Worm (Caenorhabditis elegans): ENCODE results near the gene fbxb-112.
"Not testable (repeated sequence)": the region's sequence is repeated elsewhere in the genome, so short reads cannot be mapped to it uniquely, and the experiment has no call there.

fbxb-112 gene

ce11 chrII:3464580-3464979 is 26.3 kb upstream of the fbxb-112 start, which contains the start of gene C16C8.10:
Gene C16C8.10, minus strand, starts transcription at chrII:3464680.
- not testable (repeated sequence) for TF ChIP-seq tbx-37 (GFP tag; conservative IDR thresholded peaks at IDR 0.05); tra-4 (tag; optimal IDR thresholded peaks at IDR 0.05); sea-1 (GFP tag; conservative IDR thresholded peaks at IDR 0.05)

DNA sequence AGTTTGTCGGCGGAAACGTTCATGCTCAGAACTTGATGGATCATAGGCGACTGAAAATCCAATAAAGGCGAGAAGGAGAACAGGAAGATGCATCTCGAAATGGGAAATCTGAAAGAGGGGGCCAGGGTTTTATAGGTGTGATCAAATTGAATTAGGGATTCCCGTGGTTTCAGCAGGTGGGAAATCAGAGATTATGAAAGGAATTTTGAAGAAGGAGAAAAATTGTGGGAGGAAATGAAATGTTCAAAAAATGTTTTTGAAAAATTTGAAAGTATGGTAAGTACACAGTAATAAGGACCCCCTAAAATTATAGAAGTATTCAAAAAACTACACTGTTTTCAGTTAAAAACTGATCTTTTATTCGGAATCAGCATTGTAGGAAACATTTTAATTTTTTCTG is 20.3 kb upstream of the fbxb-112 start, which contains the start of gene Y49F6B.20:
Gene Y49F6B.20 (minus strand): TSS at position 101 of the 400 bp plus-strand sequence.
- no peak for TF ChIP-seq flt-1 (GFP tag; IDR thresholded peaks at IDR 0.05)
- no peak for TF ChIP-seq ceh-13 (GFP tag; optimal IDR thresholded peaks at IDR 0.05)
- no peak for TF ChIP-seq aly-1 (tag; optimal IDR thresholded peaks at IDR 0.05)
- no peak for TF ChIP-seq tbx-11 (GFP tag; IDR thresholded peaks at IDR 0.05)
- TF ChIP-seq B0310.2 (tag; optimal IDR thresholded peaks at IDR 0.05) = no peak
- TF ChIP-seq tbx-37 (GFP tag; conservative IDR thresholded peaks at IDR 0.05) = no peak
- no peak for TF ChIP-seq hnd-1 (tag; optimal IDR thresholded peaks at IDR 0.05)
- TF ChIP-seq ceh-36 (tag; optimal IDR thresholded peaks at IDR 0.05) = no peak
- TF ChIP-seq tra-4 (tag; optimal IDR thresholded peaks at IDR 0.05) = no peak
- TF ChIP-seq pes-1 (GFP tag; IDR thresholded peaks at IDR 0.05) = no peak
- TF ChIP-seq F13C5.2 (tag; optimal IDR thresholded peaks at IDR 0.05) = no peak
- TF ChIP-seq scrt-1 (GFP tag; IDR thresholded peaks at IDR 0.05) = no peak
- TF ChIP-seq ets-7 (tag; optimal IDR thresholded peaks at IDR 0.05) = no peak
- TF ChIP-seq sea-1 (GFP tag; conservative IDR thresholded peaks at IDR 0.05) = no peak
- no peak for TF ChIP-seq hmbx-1 (tag; optimal IDR thresholded peaks at IDR 0.05)
- no peak for TF ChIP-seq hmg-4 (GFP tag; optimal IDR thresholded peaks at IDR 0.05)
- no peak for TF ChIP-seq ama-1 (optimal IDR thresholded peaks at IDR 0.05)

DNA sequence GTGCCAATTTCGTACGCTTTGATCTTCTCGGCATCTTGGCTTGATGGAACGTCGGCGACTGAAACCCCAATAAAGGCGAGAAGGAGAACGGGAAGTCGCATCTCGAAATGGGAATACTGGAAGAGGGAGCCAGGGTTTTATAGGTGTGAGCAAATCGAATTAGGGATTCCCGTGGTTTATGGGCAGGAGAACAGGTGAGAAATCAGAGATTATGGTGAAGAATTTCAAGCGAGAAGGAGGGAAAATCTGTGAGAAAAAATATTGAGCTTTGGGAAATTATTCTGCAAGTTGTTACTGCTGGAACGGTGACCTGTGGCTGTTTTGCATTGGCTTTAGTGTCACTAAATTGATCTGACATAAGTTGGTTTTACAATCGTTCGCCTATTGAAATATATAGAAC is 19.3 kb upstream of the fbxb-112 start, which contains the start of gene Y49F6B.13:
Gene Y49F6B.13 (minus strand): TSS at position 101 of the 400 bp plus-strand sequence.
- TF ChIP-seq flt-1 (GFP tag; IDR thresholded peaks at IDR 0.05) (no peak), hmg-4 (GFP tag; optimal IDR thresholded peaks at IDR 0.05) (no peak), hnd-1 (tag; optimal IDR thresholded peaks at IDR 0.05) (no peak), ceh-36 (tag; optimal IDR thresholded peaks at IDR 0.05) (no peak), pes-1 (GFP tag; IDR thresholded peaks at IDR 0.05) (no peak), tra-4 (tag; optimal IDR thresholded peaks at IDR 0.05) (no peak), scrt-1 (GFP tag; IDR thresholded peaks at IDR 0.05) (no peak), aly-1 (tag; optimal IDR thresholded peaks at IDR 0.05) (no peak)

DNA sequence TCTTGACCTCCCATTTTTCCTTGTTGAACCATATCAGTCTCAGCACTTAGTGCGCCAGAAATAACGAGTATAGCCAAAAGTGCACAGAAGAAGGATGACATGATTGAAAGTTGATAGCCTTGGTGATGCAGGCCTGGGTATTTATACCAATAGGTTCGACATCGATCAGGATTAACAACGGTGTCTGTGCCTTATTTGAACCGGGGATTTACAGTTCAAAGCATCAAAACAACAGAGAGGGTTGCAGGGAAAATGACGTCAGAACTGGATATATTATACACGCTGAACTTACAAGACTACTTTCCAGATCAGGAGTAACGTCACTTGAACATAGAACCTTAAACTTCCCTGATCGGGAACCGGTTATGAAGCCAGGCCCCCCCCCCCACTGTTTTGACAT is 18.6 kb upstream of the fbxb-112 start, which contains the start of gene Y49F6B.12:
Gene Y49F6B.12 (minus strand): TSS at position 101 of the 400 bp plus-strand sequence.
- TF ChIP-seq hnd-1 (tag; optimal IDR thresholded peaks at IDR 0.05) (no peak), tbx-11 (GFP tag; IDR thresholded peaks at IDR 0.05) (no peak), ama-1 (optimal IDR thresholded peaks at IDR 0.05) (no peak), sea-1 (GFP tag; conservative IDR thresholded peaks at IDR 0.05) (no peak), aly-1 (tag; optimal IDR thresholded peaks at IDR 0.05) (no peak), ets-7 (tag; optimal IDR thresholded peaks at IDR 0.05) (no peak), ceh-13 (GFP tag; optimal IDR thresholded peaks at IDR 0.05) (no peak), hmg-4 (GFP tag; optimal IDR thresholded peaks at IDR 0.05) (no peak), F13C5.2 (tag; optimal IDR thresholded peaks at IDR 0.05) (no peak), flt-1 (GFP tag; IDR thresholded peaks at IDR 0.05) (no peak)

ce11 chrII:3472817-3473216 is 18.1 kb upstream of the fbxb-112 start, which contains the start of gene Y49F6B.6:
Gene Y49F6B.6, plus strand, starts transcription at chrII:3473117.
- TF ChIP-seq ceh-36 (tag; optimal IDR thresholded peaks at IDR 0.05) (no peak), hnd-1 (tag; optimal IDR thresholded peaks at IDR 0.05) (no peak)

ce11 chrII:3473744-3474143 is 17.2 kb upstream of the fbxb-112 start, which contains the start of gene sdz-32:
Gene sdz-32, plus strand, starts transcription at chrII:3474044.
- TF ChIP-seq tra-4 (tag; optimal IDR thresholded peaks at IDR 0.05) = no peak
- TF ChIP-seq aly-1 (tag; optimal IDR thresholded peaks at IDR 0.05) = no peak
- TF ChIP-seq ceh-36 (tag; optimal IDR thresholded peaks at IDR 0.05) = no peak
- TF ChIP-seq F13C5.2 (tag; optimal IDR thresholded peaks at IDR 0.05) = no peak
- no peak for TF ChIP-seq hmg-4 (GFP tag; optimal IDR thresholded peaks at IDR 0.05)
- TF ChIP-seq ama-1 (optimal IDR thresholded peaks at IDR 0.05) = no peak
- no peak for TF ChIP-seq ets-7 (tag; optimal IDR thresholded peaks at IDR 0.05)
- TF ChIP-seq B0310.2 (tag; optimal IDR thresholded peaks at IDR 0.05) = no peak
- TF ChIP-seq flt-1 (GFP tag; IDR thresholded peaks at IDR 0.05) = no peak
- no peak for TF ChIP-seq scrt-1 (GFP tag; IDR thresholded peaks at IDR 0.05)
- no peak for TF ChIP-seq pes-1 (GFP tag; IDR thresholded peaks at IDR 0.05)
- TF ChIP-seq hnd-1 (tag; optimal IDR thresholded peaks at IDR 0.05) = no peak
- no peak for TF ChIP-seq hmbx-1 (tag; optimal IDR thresholded peaks at IDR 0.05)
- TF ChIP-seq tbx-11 (GFP tag; IDR thresholded peaks at IDR 0.05) = no peak

DNA sequence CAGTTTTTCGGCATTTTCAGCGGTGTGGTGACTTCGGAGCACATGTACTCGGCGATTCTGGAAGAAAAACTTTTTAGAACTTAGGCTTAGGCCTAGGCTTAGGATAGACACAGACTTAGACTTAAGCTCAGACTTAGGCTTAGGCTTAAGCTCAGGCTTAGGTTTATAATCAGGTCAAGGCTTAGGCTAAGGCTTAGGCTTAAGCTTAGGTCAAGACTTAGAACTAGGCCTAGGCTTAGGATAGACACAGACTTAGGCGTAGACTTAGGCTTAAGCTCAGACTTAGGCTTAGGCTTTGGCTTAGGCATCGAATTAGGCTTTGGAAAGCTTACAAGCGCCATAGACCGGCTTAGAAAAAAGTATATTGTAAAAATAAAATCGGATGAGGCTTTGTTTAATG is 14.4 kb upstream of the fbxb-112 start:
- no peak for TF ChIP-seq flt-1 (GFP tag; IDR thresholded peaks at IDR 0.05)
- no peak for TF ChIP-seq scrt-1 (GFP tag; IDR thresholded peaks at IDR 0.05)
- peak; percentile 71 for TF ChIP-seq ceh-36 (tag; optimal IDR thresholded peaks at IDR 0.05)
- no peak for TF ChIP-seq tra-4 (tag; optimal IDR thresholded peaks at IDR 0.05)

DNA sequence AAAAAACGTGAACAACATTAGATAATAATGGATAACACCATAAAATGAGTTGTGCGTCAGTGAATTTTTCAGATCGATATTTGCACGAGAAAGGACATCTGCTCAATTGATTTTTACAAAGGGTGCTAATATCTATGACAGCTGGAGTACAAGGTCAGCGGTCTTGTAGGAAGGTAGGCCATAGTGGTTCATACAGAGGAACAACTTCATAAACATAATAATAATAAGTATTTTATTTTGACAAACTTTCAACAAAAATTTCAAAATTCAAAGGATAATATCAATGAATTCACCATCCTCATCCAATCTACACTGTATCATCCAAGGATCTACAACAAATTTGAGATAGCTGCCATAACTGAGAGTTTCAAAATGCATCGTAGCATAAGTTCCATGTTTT is 13.7 kb upstream of the fbxb-112 start, which contains the start of gene fbxb-104:
Gene fbxb-104 (minus strand): TSS at position 101 of the 400 bp plus-strand sequence.
- no peak for TF ChIP-seq tbx-37 (GFP tag; conservative IDR thresholded peaks at IDR 0.05)
- no peak for TF ChIP-seq B0310.2 (tag; optimal IDR thresholded peaks at IDR 0.05)
- TF ChIP-seq scrt-1 (GFP tag; IDR thresholded peaks at IDR 0.05) = no peak
- no peak for TF ChIP-seq ama-1 (optimal IDR thresholded peaks at IDR 0.05)
- TF ChIP-seq hmbx-1 (tag; optimal IDR thresholded peaks at IDR 0.05) = no peak
- no peak for TF ChIP-seq F13C5.2 (tag; optimal IDR thresholded peaks at IDR 0.05)
- no peak for TF ChIP-seq hnd-1 (tag; optimal IDR thresholded peaks at IDR 0.05)
- no peak for TF ChIP-seq tbx-11 (GFP tag; IDR thresholded peaks at IDR 0.05)
- no peak for TF ChIP-seq flt-1 (GFP tag; IDR thresholded peaks at IDR 0.05)
- no peak for TF ChIP-seq pes-1 (GFP tag; IDR thresholded peaks at IDR 0.05)
- TF ChIP-seq aly-1 (tag; optimal IDR thresholded peaks at IDR 0.05) = no peak
- no peak for TF ChIP-seq tra-4 (tag; optimal IDR thresholded peaks at IDR 0.05)
- no peak for TF ChIP-seq ceh-13 (GFP tag; optimal IDR thresholded peaks at IDR 0.05)
- TF ChIP-seq ceh-36 (tag; optimal IDR thresholded peaks at IDR 0.05) = no peak
- no peak for TF ChIP-seq hmg-4 (GFP tag; optimal IDR thresholded peaks at IDR 0.05)
